Worm (Caenorhabditis elegans) whole organism, L1 larva: ENCODE measurements around the gene puf-8.

Experiments used
- fos-1 ChIP-seq: fragments of 150-350 bp; optimal IDR thresholded peaks from 2 replicates; lab custom pipeline; 2014; ENCODE audit warnings: missing biosample characterization, missing genetic modification characterization
- lir-3 ChIP-seq: sonication (generic microtip); optimal IDR thresholded peaks from 2 replicates; lab custom pipeline; 2016; ENCODE audit warnings: mild to moderate bottlenecking, missing genetic modification characterization, moderate library complexity, missing compliant biosample characterization; ENCODE audit not compliant: poor library complexity
- mdl-1 ChIP-seq, 2 experiments: fragments of 150-350 bp; optimal IDR thresholded peaks; 2 replicates each; lab custom pipeline; 2014 to 2017; ENCODE audit warnings: missing biosample characterization in 2 of 2, missing genetic modification characterization in 2 of 2, inconsistent platforms in 1 of 2

- TF ChIP-seq fos-1 (tag; lab: Kevin White, UChicago) (no peak), lir-3 (tag; lab: Kevin White, UChicago) (no peak), mdl-1 (tag; optimal IDR thresholded peaks at IDR 0.05; lab: Kevin White, UChicago) (no peak)
Observed at ce11 chrII:7287140-7287539, 10.9 kb downstream of the puf-8 start.
